Worm (Caenorhabditis elegans) whole organism, L2 larva: ENCODE measurements around the gene ttll-4.

Experiments used
- C34F6.9 ChIP-seq: fragments of 150-350 bp; optimal IDR thresholded peaks from 2 replicates; lab custom pipeline; 2014; ENCODE audit warnings: missing biosample characterization, missing genetic modification characterization
- F13H6.1 ChIP-seq: sonication (generic microtip); optimal IDR thresholded peaks from 2 replicates; lab custom pipeline; 2016; ENCODE audit warnings: missing genetic modification characterization, missing compliant biosample characterization
- R02D3.7 ChIP-seq: fragments of 150-350 bp; optimal IDR thresholded peaks from 2 replicates; lab custom pipeline; 2014; ENCODE audit warnings: missing biosample characterization, missing genetic modification characterization
- ama-1 ChIP-seq: fragments of 150-350 bp; optimal IDR thresholded peaks from 2 replicates; lab custom pipeline; 2018; ENCODE audit warnings: inconsistent platforms
- ceh-16 ChIP-seq: fragments of 150-350 bp; optimal IDR thresholded peaks from 2 replicates; lab custom pipeline; 2014; ENCODE audit warnings: missing biosample characterization, missing genetic modification characterization
- crh-2 ChIP-seq: sonication (generic microtip); optimal IDR thresholded peaks from 2 replicates; lab custom pipeline; 2017; ENCODE audit warnings: missing biosample characterization, missing genetic modification characterization
- dmd-4 ChIP-seq: sonication (generic microtip); optimal IDR thresholded peaks from 2 replicates; lab custom pipeline; 2017; ENCODE audit warnings: missing biosample characterization, missing genetic modification characterization
- egl-27 ChIP-seq: sonication (generic microtip); optimal IDR thresholded peaks from 3 replicates; lab custom pipeline; 2017; ENCODE audit warnings: missing biosample characterization, missing genetic modification reagents, missing genetic modification characterization
- elt-1 ChIP-seq: fragments of 150-350 bp; optimal IDR thresholded peaks from 2 replicates; lab custom pipeline; 2014; ENCODE audit warnings: missing biosample characterization, missing genetic modification characterization
- elt-3 ChIP-seq: sonication (generic microtip); optimal IDR thresholded peaks from 2 replicates; lab custom pipeline; 2017; ENCODE audit warnings: missing biosample characterization, missing genetic modification characterization
- fos-1 ChIP-seq: fragments of 150-350 bp; optimal IDR thresholded peaks from 2 replicates; lab custom pipeline; 2014; ENCODE audit warnings: missing biosample characterization, missing genetic modification characterization
- gmeb-1 ChIP-seq: fragments of 150-350 bp; optimal IDR thresholded peaks from 2 replicates; lab custom pipeline; 2014; ENCODE audit warnings: missing biosample characterization, missing genetic modification characterization
- lin-13 ChIP-seq: fragments of 150-350 bp; optimal IDR thresholded peaks from 2 replicates; lab custom pipeline; 2014; ENCODE audit warnings: missing biosample characterization, missing genetic modification reagents, missing genetic modification characterization
- lsy-2 ChIP-seq, 2 experiments: fragments of 150-350 bp in 1 of 2; sonication (generic microtip) in 1 of 2; optimal IDR thresholded peaks; 2 replicates each; lab custom pipeline; 2014 to 2017; ENCODE audit warnings: missing biosample characterization in 2 of 2, missing genetic modification characterization in 2 of 2
- mdl-1 ChIP-seq, 2 experiments: fragments of 150-350 bp in 1 of 2; sonication (generic microtip) in 1 of 2; optimal IDR thresholded peaks; 2 replicates each; lab custom pipeline; 2017; ENCODE audit warnings: missing biosample characterization in 2 of 2, missing genetic modification characterization in 2 of 2
- nhr-10 ChIP-seq: sonication (generic microtip); optimal IDR thresholded peaks from 2 replicates; lab custom pipeline; 2017; ENCODE audit warnings: missing biosample characterization, missing genetic modification characterization
- nhr-11 ChIP-seq: fragments of 150-350 bp; optimal IDR thresholded peaks from 2 replicates; lab custom pipeline; 2014; ENCODE audit warnings: missing biosample characterization, missing genetic modification characterization
- nhr-12 ChIP-seq: fragments of 150-350 bp; optimal IDR thresholded peaks from 2 replicates; lab custom pipeline; 2014; ENCODE audit warnings: missing biosample characterization, missing genetic modification characterization
- nhr-129 ChIP-seq: fragments of 150-350 bp; optimal IDR thresholded peaks from 2 replicates; lab custom pipeline; 2014; ENCODE audit warnings: missing biosample characterization, missing genetic modification characterization
- nhr-21 ChIP-seq: fragments of 150-350 bp; optimal IDR thresholded peaks from 2 replicates; lab custom pipeline; 2014; ENCODE audit warnings: missing biosample characterization, missing genetic modification characterization
- nhr-23 ChIP-seq: fragments of 150-350 bp; optimal IDR thresholded peaks from 2 replicates; lab custom pipeline; 2014; ENCODE audit warnings: missing biosample characterization, missing genetic modification reagents, missing genetic modification characterization
- nhr-237 ChIP-seq: fragments of 150-350 bp; optimal IDR thresholded peaks from 2 replicates; lab custom pipeline; 2014; ENCODE audit warnings: missing biosample characterization, missing genetic modification characterization
- nhr-25 ChIP-seq: fragments of 150-350 bp; sonication (generic microtip); optimal IDR thresholded peaks from 3 replicates; lab custom pipeline; 2014; ENCODE audit warnings: missing biosample characterization, missing genetic modification characterization
- nhr-77 ChIP-seq: fragments of 150-350 bp; optimal IDR thresholded peaks from 2 replicates; lab custom pipeline; 2014; ENCODE audit warnings: missing biosample characterization, missing genetic modification characterization
- peb-1 ChIP-seq: fragments of 150-350 bp; optimal IDR thresholded peaks from 2 replicates; lab custom pipeline; 2014; ENCODE audit warnings: missing biosample characterization, missing genetic modification characterization
- sem-4 ChIP-seq: fragments of 150-350 bp; optimal IDR thresholded peaks from 2 replicates; lab custom pipeline; 2014; ENCODE audit warnings: missing biosample characterization, missing genetic modification reagents, missing genetic modification characterization
- skn-1 ChIP-seq: sonication (generic microtip); optimal IDR thresholded peaks from 2 replicates; lab custom pipeline; 2017; ENCODE audit warnings: missing biosample characterization, missing genetic modification characterization
- sma-3 ChIP-seq: sonication (generic microtip); optimal IDR thresholded peaks from 2 replicates; lab custom pipeline; 2016; ENCODE audit warnings: missing genetic modification reagents, missing genetic modification characterization, missing compliant biosample characterization
- sma-9 ChIP-seq, 2 experiments: fragments of 150-350 bp in 1 of 2; sonication (generic microtip) in 1 of 2; optimal IDR thresholded peaks; 2 replicates each; lab custom pipeline; 2014 to 2016; ENCODE audit warnings: missing genetic modification characterization in 2 of 2, mild to moderate bottlenecking in 1 of 2, missing biosample characterization in 1 of 2, missing compliant biosample characterization in 1 of 2, missing genetic modification reagents in 1 of 2, moderate library complexity in 1 of 2
- snpc-4 ChIP-seq: fragments of 150-350 bp; optimal IDR thresholded peaks from 2 replicates; lab custom pipeline; 2014; ENCODE audit warnings: missing biosample characterization, missing genetic modification characterization
- unc-39 ChIP-seq: fragments of 150-350 bp; optimal IDR thresholded peaks from 2 replicates; lab custom pipeline; 2014; ENCODE audit warnings: missing biosample characterization, missing genetic modification characterization
- unc-55 ChIP-seq: fragments of 150-350 bp; sonication (generic microtip); optimal IDR thresholded peaks from 3 replicates; lab custom pipeline; 2014; ENCODE audit warnings: missing biosample characterization, missing genetic modification reagents, missing genetic modification characterization
- unc-62 ChIP-seq: fragments of 150-350 bp; optimal IDR thresholded peaks from 2 replicates; lab custom pipeline; 2014; ENCODE audit warnings: missing biosample characterization, missing genetic modification reagents, missing genetic modification characterization
- zag-1 ChIP-seq: fragments of 150-350 bp; optimal IDR thresholded peaks from 2 replicates; lab custom pipeline; 2014; ENCODE audit warnings: missing biosample characterization, missing genetic modification characterization
- ztf-1 ChIP-seq: fragments of 200-800 bp; sonication (Bioruptor generic); conservative IDR thresholded peaks from 2 replicates; pipeline ENCODE4 v1.3.6; 2022; ENCODE audit warnings: missing genetic modification characterization, missing compliant biosample characterization
- ztf-4 ChIP-seq: fragments of 150-350 bp; optimal IDR thresholded peaks from 2 replicates; lab custom pipeline; 2014; ENCODE audit warnings: missing biosample characterization, missing genetic modification characterization

ttll-4 gene

DNA sequence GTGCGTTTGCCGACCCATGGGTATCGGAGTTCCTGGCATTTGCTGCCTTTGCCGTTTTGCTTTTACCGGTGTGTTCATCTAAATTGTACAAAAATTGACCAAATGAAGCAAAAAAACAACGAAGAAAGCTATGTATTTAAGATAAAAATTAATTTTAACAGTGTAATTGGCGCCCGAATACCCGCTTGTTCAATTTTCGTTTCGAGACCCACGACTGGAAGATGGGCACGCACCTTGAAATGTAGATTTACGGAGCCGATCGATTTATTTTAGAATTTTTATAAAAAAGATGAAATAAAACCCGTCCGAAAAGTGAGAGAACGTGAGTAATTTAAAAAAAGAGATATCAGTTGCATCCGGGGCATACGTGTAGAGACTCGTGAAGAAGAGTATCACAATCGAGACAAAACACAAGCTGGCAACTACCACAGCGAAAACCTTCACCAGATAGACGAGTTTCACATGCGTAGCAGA is 35.4 kb upstream of the ttll-4 start, which contains the start of gene hal-2:
Gene hal-2, minus strand, starts transcription at position 424 of the 474 bp plus-strand sequence.
- TF ChIP-seq fos-1 (tag; lab: Kevin White, UChicago) (no peak), nhr-23 (tag; lab: Kevin White, UChicago) (no peak), crh-2 (tag; lab: Kevin White, UChicago) (no peak), lsy-2 (tag; optimal IDR thresholded peaks at IDR 0.05; lab: Kevin White, UChicago) (no peak), ztf-1 (GFP tag; lab: Robert Waterston, UW) (no peak), unc-39 (tag; lab: Kevin White, UChicago) (no peak), nhr-11 (tag; lab: Kevin White, UChicago) (no peak), nhr-21 (tag; lab: Kevin White, UChicago) (no peak), zag-1 (tag; lab: Kevin White, UChicago) (no peak)

DNA sequence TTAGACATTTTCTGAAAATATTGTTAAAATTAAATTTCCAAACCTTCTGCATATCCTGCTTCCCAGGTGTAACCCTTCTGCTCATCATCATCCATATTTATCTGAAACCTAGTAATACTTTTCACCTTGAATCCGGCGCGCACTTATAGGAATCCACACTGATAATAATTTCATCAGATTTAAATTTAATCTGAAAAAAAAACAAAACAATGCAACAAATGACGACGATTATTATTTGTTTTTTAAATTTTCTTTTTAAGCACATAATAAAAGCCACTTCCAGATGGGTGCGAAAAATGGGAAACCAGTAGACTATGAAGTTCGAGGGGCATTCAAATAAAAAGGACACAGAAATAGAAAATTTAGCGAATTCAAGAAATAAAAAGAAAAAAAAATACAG is 33.3 kb upstream of the ttll-4 start, which contains the start of gene gtf-2H2C:
Gene gtf-2H2C, minus strand, starts transcription at position 101 of the 400 bp plus-strand sequence.
- TF ChIP-seq nhr-11 (tag; lab: Kevin White, UChicago) (no peak), nhr-21 (tag; lab: Kevin White, UChicago) (no peak), R02D3.7 (no peak), peb-1 (tag; lab: Kevin White, UChicago) (no peak), egl-27 (tag; lab: Kevin White, UChicago) (no peak), nhr-129 (tag; lab: Kevin White, UChicago) (no peak), ztf-1 (GFP tag; lab: Robert Waterston, UW) (no peak), fos-1 (tag; lab: Kevin White, UChicago) (no peak), dmd-4 (no peak), skn-1 (tag; lab: Kevin White, UChicago) (no peak), nhr-12 (tag; lab: Kevin White, UChicago) (no peak), nhr-10 (tag; lab: Kevin White, UChicago) (no peak), unc-62 (GFP tag; lab: Kevin White, UChicago) (no peak)
- TF ChIP-seq, all 48 proteins: peak for 0

ce11 chrIII:10093093-10093492 is 30.9 kb upstream of the ttll-4 start:
- TF ChIP-seq elt-1 (no peak), nhr-11 (tag; lab: Kevin White, UChicago) (no peak), ztf-4 (tag; lab: Kevin White, UChicago) (no peak), lsy-2 (tag; optimal IDR thresholded peaks at IDR 0.05; lab: Kevin White, UChicago) (peak in 1 of 2 experiments; percentile 48), nhr-23 (tag; lab: Kevin White, UChicago) (no peak), gmeb-1 (tag; lab: Kevin White, UChicago) (peak; percentile 81), snpc-4 (tag; lab: Kevin White, UChicago) (no peak), lin-13 (peak; percentile 23), nhr-129 (tag; lab: Kevin White, UChicago) (peak; percentile 21), unc-55 (peak; percentile 57)
- TF ChIP-seq, all 48 proteins: peak for 5

- TF ChIP-seq C34F6.9 (tag; lab: Kevin White, UChicago) (no peak), elt-3 (tag; lab: Kevin White, UChicago) (no peak), mdl-1 (tag; optimal IDR thresholded peaks at IDR 0.05; lab: Kevin White, UChicago) (no peak), unc-62 (GFP tag; lab: Kevin White, UChicago) (no peak), sma-3 (GFP tag; lab: Kevin White, UChicago) (peak; percentile 20), lsy-2 (tag; optimal IDR thresholded peaks at IDR 0.05; lab: Kevin White, UChicago) (peak in 1 of 2 experiments; percentile 47), ceh-16 (tag; lab: Kevin White, UChicago) (peak; percentile 51), nhr-21 (tag; lab: Kevin White, UChicago) (peak; percentile 55), nhr-23 (tag; lab: Kevin White, UChicago) (no peak), nhr-237 (tag; lab: Kevin White, UChicago) (no peak), nhr-10 (tag; lab: Kevin White, UChicago) (no peak), sem-4 (tag; lab: Kevin White, UChicago) (no peak), ama-1 (no peak), ztf-4 (tag; lab: Kevin White, UChicago) (no peak), F13H6.1 (tag; lab: Kevin White, UChicago) (peak; percentile 54), elt-1 (no peak), zag-1 (tag; lab: Kevin White, UChicago) (no peak), sma-9 (GFP tag; optimal IDR thresholded peaks at IDR 0.05; lab: Kevin White, UChicago) (peak; percentile 19), sma-9 (tag; optimal IDR thresholded peaks at IDR 0.05; lab: Kevin White, UChicago) (no peak), nhr-77 (tag; lab: Kevin White, UChicago) (no peak), nhr-25 (tag; lab: Kevin White, UChicago) (peak; percentile 43)
- TF ChIP-seq, all 48 proteins: peak for 7
Measured at ce11 chrIII:10094538-10094937, 29.4 kb upstream of the ttll-4 start.
